Worm (Caenorhabditis elegans): Measurements from ENCODE around the gene F43E12.1.

DNA sequence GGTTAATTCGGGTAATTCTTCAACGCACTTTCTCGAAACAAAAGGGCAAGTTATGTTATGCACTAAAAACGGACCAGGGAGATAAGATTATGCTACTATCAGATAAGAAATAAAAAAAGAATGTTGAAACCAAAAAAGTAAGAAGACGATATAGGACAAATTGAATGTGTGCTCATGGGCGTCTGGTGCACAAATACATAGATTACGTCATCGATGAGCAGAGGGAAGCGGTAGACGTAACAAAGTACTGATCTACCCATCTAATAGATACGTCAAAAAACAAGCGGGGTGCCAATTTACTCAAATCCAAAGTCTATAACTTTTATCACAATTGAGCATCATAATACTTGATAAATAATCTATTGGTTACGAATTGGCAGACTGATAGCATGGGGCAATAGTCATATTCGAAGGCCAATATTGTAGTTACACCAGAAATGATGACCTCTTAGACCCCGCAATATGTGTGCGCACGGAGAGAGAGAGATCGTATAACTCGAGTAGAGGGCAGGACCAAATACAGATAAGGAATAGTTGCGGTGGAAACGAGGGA, 25.4 kb upstream of the F43E12.1 start:
- TF ChIP-seq F13H6.1 (tag; optimal IDR thresholded peaks at IDR 0.05) (no peak), ama-1 (optimal IDR thresholded peaks at IDR 0.05) (no peak)
